Worm (Caenorhabditis elegans): Measurements from ENCODE around the gene snf-10.

DNA sequence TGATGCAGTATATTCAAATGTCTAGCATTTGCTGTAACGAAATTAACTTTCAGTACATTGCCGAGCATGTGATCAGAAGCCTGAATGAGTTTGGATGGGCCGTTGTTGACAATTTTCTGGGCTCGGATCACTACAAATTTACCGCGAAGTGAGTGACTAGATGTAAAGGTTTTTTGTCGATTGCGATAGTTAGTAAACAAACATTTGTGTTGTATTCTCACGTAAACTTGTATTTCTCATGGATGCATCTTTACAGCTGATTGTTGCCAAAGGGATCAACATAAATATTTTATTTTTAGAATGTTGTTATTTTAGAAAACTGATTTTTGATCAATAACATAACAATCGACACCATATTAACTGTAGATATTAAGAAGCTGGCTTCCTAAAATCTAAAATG, 33.4 kb upstream of the snf-10 start:
- TF ChIP-seq aly-2 (tag; optimal IDR thresholded peaks at IDR 0.05) = no peak
- no peak for TF ChIP-seq nhr-77 (tag; optimal IDR thresholded peaks at IDR 0.05)
- no peak for TF ChIP-seq mab-9 (GFP tag; IDR thresholded peaks at IDR 0.05)
- TF ChIP-seq mep-1 (tag; optimal IDR thresholded peaks at IDR 0.05) = no peak
- no peak for TF ChIP-seq zag-1 (tag; optimal IDR thresholded peaks at IDR 0.05)
- TF ChIP-seq nhr-11 (tag; optimal IDR thresholded peaks at IDR 0.05) = no peak
- no peak for TF ChIP-seq fkh-10 (GFP tag; optimal IDR thresholded peaks at IDR 0.05)
- TF ChIP-seq unc-86 (tag; optimal IDR thresholded peaks at IDR 0.05) = no peak
- TF ChIP-seq mef-2 (tag; optimal IDR thresholded peaks at IDR 0.05) = no peak
- TF ChIP-seq elt-2 (tag; optimal IDR thresholded peaks at IDR 0.05) = no peak

All from whole organism, L1 larva.